Fruit fly (Drosophila melanogaster) Kc167 (cell line): Measurements from ENCODE around the gene CG14965.

Source experiments
- Myc ChIP-seq: fragments of >200 bp; optimal IDR thresholded peaks from 2 replicates; lab custom pipeline; 2017; ENCODE audit warnings: missing external identifiers
- Sin3A ChIP-seq: fragments of >200 bp; optimal IDR thresholded peaks from 2 replicates; lab custom pipeline; 2018; ENCODE audit warnings: missing external identifiers
- h ChIP-seq: fragments of >200 bp; optimal IDR thresholded peaks from 3 replicates; lab custom pipeline; 2018; ENCODE audit warnings: missing external identifiers
- insv ChIP-seq: fragments of >200 bp; optimal IDR thresholded peaks from 3 replicates; lab custom pipeline; 2018; ENCODE audit warnings: missing external identifiers
- psq ChIP-seq: fragments of >200 bp; optimal IDR thresholded peaks from 2 replicates; lab custom pipeline; 2017; ENCODE audit warnings: missing external identifiers
- ttk ChIP-seq: sonication (Bioruptor generic); optimal IDR thresholded peaks from 2 replicates; lab custom pipeline; 2017; ENCODE audit warnings: missing external identifiers

CG14965 gene

dm6 chr3L:3142516-3143382, 49.5 kb downstream of the CG14965 start:
- no peak for TF ChIP-seq Myc (lab: Kevin White, UChicago)
- no peak for TF ChIP-seq psq
- TF ChIP-seq insv (lab: Kevin White, UChicago), result no peak
- no peak for TF ChIP-seq h (lab: Kevin White, UChicago)
- TF ChIP-seq ttk, result no peak
- TF ChIP-seq Sin3A (lab: Kevin White, UChicago), result no peak

DNA sequence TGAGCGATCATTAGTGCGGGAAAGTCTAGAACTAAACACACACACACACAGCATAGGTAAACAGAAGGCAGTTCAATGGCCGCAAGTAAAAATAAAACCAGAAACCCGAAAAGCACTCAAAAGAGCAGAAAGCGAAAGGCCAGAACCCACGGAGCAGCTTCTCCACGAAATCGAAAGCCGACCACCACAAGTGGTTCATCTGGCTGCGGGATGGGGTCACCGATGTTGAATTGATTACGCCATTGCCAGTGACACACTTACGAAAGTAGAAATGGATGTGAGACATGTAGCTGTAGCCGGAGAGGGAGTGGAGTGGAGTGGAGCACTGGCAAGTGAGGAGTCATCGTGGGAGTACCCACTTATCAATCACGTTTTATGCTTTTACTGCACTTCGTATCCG, 50.9 kb downstream of the CG14965 start:
- TF ChIP-seq Myc (lab: Kevin White, UChicago) (no peak), ttk (no peak), psq (no peak), h (lab: Kevin White, UChicago) (no peak)
